Fruit fly (Drosophila melanogaster) whole organism, embryonic: ENCODE data around the gene Ilk.
A peak's percentile ranks its signal among the peaks of the same experiment; 100 is the strongest.

Experiments
- Adf1 ChIP-seq: fragments of 200-800 bp; sonication (Bioruptor generic); IDR thresholded peaks from 2 replicates; pipeline ENCODE4 v1.3.6; 2022; ENCODE audit warnings: missing biosample characterization, missing genetic modification characterization
- Bgb ChIP-seq: fragments of 200-800 bp; sonication (Bioruptor generic); IDR thresholded peaks from 2 replicates; pipeline ENCODE4 v1.3.6; 2022; ENCODE audit warnings: missing biosample characterization, missing genetic modification characterization; ENCODE audit not compliant: partially characterized antibody
- CG10267 ChIP-seq: fragments of 200-800 bp; sonication (Bioruptor generic); optimal IDR thresholded peaks from 2 replicates; lab custom pipeline; 2018; ENCODE audit warnings: missing biosample characterization, mild to moderate bottlenecking, missing genetic modification characterization, moderate library complexity
- CG10959 ChIP-seq: fragments of 200-800 bp; sonication (Bioruptor generic); IDR thresholded peaks from 2 replicates; pipeline ENCODE4 v1.3.6; 2022; ENCODE audit warnings: missing biosample characterization, missing genetic modification characterization
- CG12219 ChIP-seq: fragments of 200-800 bp; sonication (Bioruptor generic); optimal IDR thresholded peaks from 3 replicates; lab custom pipeline; 2018; ENCODE audit warnings: missing biosample characterization, mild to moderate bottlenecking, missing genetic modification characterization
- CG12659 ChIP-seq: fragments of 200-800 bp; sonication (Bioruptor generic); optimal IDR thresholded peaks from 3 replicates; lab custom pipeline; 2017; ENCODE audit warnings: mild to moderate bottlenecking, missing biosample characterization, missing genetic modification reagents, missing genetic modification characterization
- CG13775 ChIP-seq: fragments of 200-800 bp; sonication (Bioruptor generic); optimal IDR thresholded peaks from 3 replicates; lab custom pipeline; 2017; ENCODE audit warnings: missing biosample characterization, mild to moderate bottlenecking, missing genetic modification characterization
- CG14441 ChIP-seq: fragments of 200-800 bp; sonication (Bioruptor generic); IDR thresholded peaks from 2 replicates; pipeline ENCODE4 v1.3.6; 2022; ENCODE audit warnings: missing biosample characterization, missing genetic modification characterization
- CG15514 ChIP-seq: fragments of 200-800 bp; sonication (Bioruptor generic); optimal IDR thresholded peaks from 3 replicates; lab custom pipeline; 2017; ENCODE audit warnings: missing biosample characterization, missing genetic modification characterization, mild to moderate bottlenecking, moderate library complexity, missing genetic modification reagents
- CG17186 ChIP-seq: fragments of 200-800 bp; sonication (Bioruptor generic); optimal IDR thresholded peaks from 3 replicates; lab custom pipeline; 2017; ENCODE audit warnings: missing biosample characterization, missing genetic modification reagents, missing genetic modification characterization
- CG17829 ChIP-seq: fragments of 200-800 bp; optimal IDR thresholded peaks from 2 replicates; lab custom pipeline; 2019; ENCODE audit warnings: missing biosample characterization, mild to moderate bottlenecking, missing genetic modification characterization, moderate library complexity
- CG1832 ChIP-seq: fragments of 200-800 bp; sonication (Bioruptor generic); optimal IDR thresholded peaks from 2 replicates; lab custom pipeline; 2017; ENCODE audit warnings: missing biosample characterization, mild to moderate bottlenecking, missing genetic modification characterization, inconsistent platforms
- CG2712 ChIP-seq: fragments of 200-800 bp; optimal IDR thresholded peaks from 3 replicates; lab custom pipeline; 2019; ENCODE audit warnings: missing biosample characterization, mild to moderate bottlenecking, missing genetic modification characterization, moderate library complexity
- CG3281 ChIP-seq: fragments of 200-800 bp; sonication (Bioruptor generic); optimal IDR thresholded peaks from 3 replicates; lab custom pipeline; 2017; ENCODE audit warnings: missing biosample characterization, mild to moderate bottlenecking, missing genetic modification characterization
- CG3407 ChIP-seq: fragments of 200-800 bp; sonication (Bioruptor generic); optimal IDR thresholded peaks from 2 replicates; lab custom pipeline; 2018; ENCODE audit warnings: missing biosample characterization, mild to moderate bottlenecking, missing genetic modification characterization
- CG4617 ChIP-seq: fragments of 200-800 bp; sonication (Bioruptor generic); optimal IDR thresholded peaks from 3 replicates; lab custom pipeline; 2016; ENCODE audit warnings: missing biosample characterization, missing genetic modification characterization, borderline replicate concordance
- CG6791 ChIP-seq: fragments of 200-800 bp; sonication (Bioruptor generic); IDR thresholded peaks from 3 replicates; pipeline ENCODE4 v1.3.6; 2022; ENCODE audit warnings: missing biosample characterization, missing genetic modification characterization; ENCODE audit not compliant: partially characterized antibody
- CG7271 ChIP-seq: fragments of 200-800 bp; sonication (Bioruptor generic); optimal IDR thresholded peaks from 2 replicates; lab custom pipeline; 2018; ENCODE audit warnings: missing biosample characterization, mild to moderate bottlenecking, missing genetic modification characterization, moderate library complexity
- CG8281 ChIP-seq: fragments of 200-800 bp; sonication (Bioruptor generic); optimal IDR thresholded peaks from 2 replicates; lab custom pipeline; 2018; ENCODE audit warnings: missing biosample characterization, mild to moderate bottlenecking, missing genetic modification characterization, moderate library complexity
- CHES-1-like ChIP-seq: fragments of 200-800 bp; sonication (Bioruptor generic); optimal IDR thresholded peaks from 2 replicates; lab custom pipeline; 2016; ENCODE audit warnings: missing biosample characterization, missing genetic modification characterization
- CTCF ChIP-seq: fragments of 200-800 bp; sonication (Bioruptor generic); optimal IDR thresholded peaks from 2 replicates; lab custom pipeline; 2017; ENCODE audit warnings: missing biosample characterization, mild to moderate bottlenecking, missing genetic modification characterization, moderate library complexity
- Dll ChIP-seq: fragments of 200-800 bp; sonication (Bioruptor generic); IDR thresholded peaks from 4 replicates; pipeline ENCODE4 v1.3.6; 2022; ENCODE audit warnings: missing biosample characterization, missing genetic modification characterization; ENCODE audit not compliant: partially characterized antibody
- E2f2 ChIP-seq: fragments of 200-800 bp; sonication (Bioruptor generic); IDR thresholded peaks from 2 replicates; pipeline ENCODE4 v1.3.6; 2022; ENCODE audit warnings: missing biosample characterization, missing genetic modification characterization
- Gsc ChIP-seq: fragments of 200-800 bp; sonication (Bioruptor generic); IDR thresholded peaks from 2 replicates; pipeline ENCODE4 v1.3.6; 2022; ENCODE audit warnings: missing biosample characterization, missing genetic modification characterization
- Neu2 ChIP-seq: fragments of 200-800 bp; sonication (Bioruptor generic); optimal IDR thresholded peaks from 3 replicates; lab custom pipeline; 2016; ENCODE audit warnings: missing biosample characterization, missing genetic modification characterization, borderline replicate concordance
- Opbp ChIP-seq: fragments of 200-800 bp; sonication (Bioruptor generic); IDR thresholded peaks from 3 replicates; pipeline ENCODE4 v1.3.6; 2022; ENCODE audit warnings: missing biosample characterization, missing genetic modification characterization; ENCODE audit not compliant: partially characterized antibody
- Sin3A ChIP-seq: fragments of >200 bp; optimal IDR thresholded peaks from 2 replicates; lab custom pipeline; 2018
- ato ChIP-seq: fragments of 200-800 bp; sonication (Bioruptor generic); IDR thresholded peaks from 2 replicates; pipeline ENCODE4 v1.3.6; 2022; ENCODE audit warnings: missing biosample characterization, missing genetic modification characterization; ENCODE audit not compliant: partially characterized antibody
- ci ChIP-seq: fragments of 200-800 bp; sonication (Bioruptor generic); IDR thresholded peaks from 3 replicates; pipeline ENCODE4 v1.3.6; 2022; ENCODE audit warnings: missing biosample characterization, missing genetic modification characterization
- crp ChIP-seq, 2 experiments: fragments of 200-800 bp; sonication (Bioruptor generic); optimal IDR thresholded peaks; 2 replicates in 1 of 2; 3 replicates in 1 of 2; lab custom pipeline; 2017; ENCODE audit warnings: missing biosample characterization in 2 of 2, missing genetic modification characterization in 2 of 2, mild to moderate bottlenecking in 1 of 2, moderate library complexity in 1 of 2
- dm ChIP-seq: fragments of 200-800 bp; sonication (Bioruptor generic); optimal IDR thresholded peaks from 3 replicates; lab custom pipeline; 2016; ENCODE audit warnings: missing biosample characterization, missing genetic modification characterization
- dmrt11E ChIP-seq: fragments of 200-800 bp; sonication (Bioruptor generic); optimal IDR thresholded peaks from 3 replicates; lab custom pipeline; 2018; ENCODE audit warnings: missing biosample characterization, mild to moderate bottlenecking, missing genetic modification characterization, moderate library complexity
- ems ChIP-seq: fragments of 200-800 bp; sonication (Bioruptor generic); optimal IDR thresholded peaks from 3 replicates; lab custom pipeline; 2016; ENCODE audit warnings: missing biosample characterization, missing genetic modification characterization
- fd96Cb ChIP-seq: fragments of 200-800 bp; sonication (Bioruptor generic); optimal IDR thresholded peaks from 2 replicates; lab custom pipeline; 2018; ENCODE audit warnings: missing biosample characterization, mild to moderate bottlenecking, missing genetic modification characterization, moderate library complexity
- gfzf ChIP-seq: fragments of 200-800 bp; sonication (Bioruptor generic); optimal IDR thresholded peaks from 2 replicates; lab custom pipeline; 2016; ENCODE audit warnings: missing biosample characterization, mild to moderate bottlenecking, missing genetic modification characterization, moderate library complexity
- grau ChIP-seq: fragments of 200-800 bp; optimal IDR thresholded peaks from 3 replicates; lab custom pipeline; 2019; ENCODE audit warnings: missing biosample characterization, mild to moderate bottlenecking, missing genetic modification characterization, moderate library complexity
- lab ChIP-seq: fragments of 200-800 bp; sonication (Bioruptor generic); optimal IDR thresholded peaks from 3 replicates; lab custom pipeline; 2017; ENCODE audit warnings: missing biosample characterization, missing genetic modification characterization, mild to moderate bottlenecking, moderate library complexity, missing genetic modification reagents
- mirr ChIP-seq: fragments of 200-800 bp; sonication (Bioruptor generic); optimal IDR thresholded peaks from 3 replicates; lab custom pipeline; 2018; ENCODE audit warnings: missing biosample characterization, mild to moderate bottlenecking, missing genetic modification characterization
- pho ChIP-seq: fragments of 200-800 bp; sonication (Bioruptor generic); optimal IDR thresholded peaks from 2 replicates; lab custom pipeline; 2016; ENCODE audit warnings: missing biosample characterization, missing genetic modification characterization
- pzg ChIP-seq: fragments of 200-800 bp; sonication (Bioruptor generic); optimal IDR thresholded peaks from 3 replicates; lab custom pipeline; 2018; ENCODE audit warnings: missing biosample characterization, mild to moderate bottlenecking, missing genetic modification characterization, moderate library complexity
- rib ChIP-seq: fragments of 200-800 bp; sonication (Bioruptor generic); IDR thresholded peaks from 2 replicates; pipeline ENCODE4 v1.3.6; 2022; ENCODE audit warnings: missing biosample characterization, missing genetic modification characterization
- row ChIP-seq: fragments of 200-800 bp; sonication (Bioruptor generic); IDR thresholded peaks from 3 replicates; pipeline ENCODE4 v1.3.6; 2022; ENCODE audit warnings: missing biosample characterization, missing genetic modification characterization
- sd ChIP-seq: fragments of 200-800 bp; sonication (Bioruptor generic); optimal IDR thresholded peaks from 3 replicates; lab custom pipeline; 2018; ENCODE audit warnings: missing biosample characterization, mild to moderate bottlenecking, missing genetic modification characterization, moderate library complexity
- sna ChIP-seq: fragments of 200-800 bp; sonication (Bioruptor generic); IDR thresholded peaks from 2 replicates; pipeline ENCODE4 v1.3.6; 2022; ENCODE audit warnings: missing biosample characterization, missing genetic modification characterization; ENCODE audit not compliant: partially characterized antibody
- tll ChIP-seq, 2 experiments: fragments of 200-800 bp in 1 of 2; fragments of >200 bp in 1 of 2; sonication (Bioruptor generic) in 1 of 2; optimal IDR thresholded peaks; 2 replicates each; lab custom pipeline; 2017 to 2019; ENCODE audit warnings: missing biosample characterization in 2 of 2, missing genetic modification characterization in 2 of 2, mild to moderate bottlenecking in 1 of 2, moderate library complexity in 1 of 2
- unpg ChIP-seq: fragments of 200-800 bp; sonication (Bioruptor generic); optimal IDR thresholded peaks from 3 replicates; lab custom pipeline; 2018; ENCODE audit warnings: missing biosample characterization, mild to moderate bottlenecking, missing genetic modification characterization, moderate library complexity
- zen ChIP-seq: fragments of 200-800 bp; sonication (Bioruptor generic); optimal IDR thresholded peaks from 3 replicates; lab custom pipeline; 2018; ENCODE audit warnings: missing biosample characterization, mild to moderate bottlenecking, missing genetic modification characterization, moderate library complexity
- zfh1 ChIP-seq: fragments of 200-800 bp; sonication (Bioruptor generic); IDR thresholded peaks from 3 replicates; pipeline ENCODE4 v1.3.6; 2022; ENCODE audit warnings: missing biosample characterization, missing genetic modification characterization

Gene Ilk

dm6 chr3L:21175531-21176271 lies 41.0 kb upstream of the Ilk start (continued):
- TF ChIP-seq CG12219 (GFP tag; lab: Kevin White, UChicago): no peak
- TF ChIP-seq row: no peak; the same call in 2 of the 3 replicates
- peak; percentile 35; the same call in 1 of the 2 replicates for TF ChIP-seq Adf1 (GFP tag; lab: Robert Waterston, UW)
- no peak for TF ChIP-seq CG3407 (GFP tag; lab: Kevin White, UChicago)
- TF ChIP-seq CG17829 (tag; lab: Kevin White, UChicago): peak; percentile 33
- TF ChIP-seq gfzf: peak; percentile 93
- 0 out of 3 replicates have a peak, but pooled peaks have one; percentile 50 for TF ChIP-seq ci (GFP tag; lab: Robert Waterston, UW)
- no peak for TF ChIP-seq CG14441
- TF ChIP-seq CG8281 (tag; lab: Kevin White, UChicago): no peak
- TF ChIP-seq CG13775 (GFP tag; lab: Kevin White, UChicago): no peak
- TF ChIP-seq pzg: peak; percentile 93
- TF ChIP-seq dmrt11E (tag; lab: Kevin White, UChicago): no peak
- no peak for TF ChIP-seq ato (GFP tag; lab: Robert Waterston, UW)
- peak; percentile 76 for TF ChIP-seq CG12659 (GFP tag; lab: Kevin White, UChicago)
- TF ChIP-seq CG6791 (GFP tag; lab: Robert Waterston, UW): no peak
- TF ChIP-seq CG10267 (tag; lab: Kevin White, UChicago): peak; percentile 60
- TF ChIP-seq zfh1: no peak
- peak; percentile 61; the same call in 2 of the 4 replicates for TF ChIP-seq Dll
- TF ChIP-seq CHES-1-like (GFP tag; lab: Kevin White, UChicago): peak; percentile 24
- TF ChIP-seq CG10959 (GFP tag; lab: Robert Waterston, UW): no peak
- 0 out of 2 replicates have a peak, but pooled peaks have one; percentile 4 for TF ChIP-seq Bgb (GFP tag; lab: Robert Waterston, UW)
- TF ChIP-seq lab (GFP tag; lab: Kevin White, UChicago): no peak
- TF ChIP-seq crp (GFP tag; optimal IDR thresholded peaks at IDR 0.05; lab: Kevin White, UChicago): peak in 1 of 2 experiments; percentile 18
- TF ChIP-seq fd96Cb (tag; lab: Kevin White, UChicago): no peak
- peak; percentile 85 for TF ChIP-seq sd
- peak; percentile 68 for TF ChIP-seq CG7271
- no peak for TF ChIP-seq Gsc (GFP tag; lab: Robert Waterston, UW)
- TF ChIP-seq CG1832: peak; percentile 88
- TF ChIP-seq E2f2 (GFP tag; lab: Robert Waterston, UW): peak; percentile 60
- no peak for TF ChIP-seq dm (GFP tag; lab: Kevin White, UChicago)
- peak; percentile 95 for TF ChIP-seq Sin3A (lab: Kevin White, UChicago)
- TF ChIP-seq grau (tag; lab: Kevin White, UChicago): peak; percentile 12
- TF ChIP-seq CG4617 (GFP tag; lab: Kevin White, UChicago): peak; percentile 82
- TF ChIP-seq Neu2: no peak
- no peak for TF ChIP-seq CG3281
- TF ChIP-seq sna (GFP tag; lab: Robert Waterston, UW): 0 out of 2 replicates have a peak, but pooled peaks have one; percentile 33
- TF ChIP-seq ems (GFP tag; lab: Kevin White, UChicago): peak; percentile 21
- TF ChIP-seq mirr (GFP tag; lab: Kevin White, UChicago): no peak
- peak; percentile 54 for TF ChIP-seq CG15514 (GFP tag; lab: Kevin White, UChicago)
- TF ChIP-seq CG17186 (GFP tag; lab: Kevin White, UChicago): peak; percentile 69
- no peak for TF ChIP-seq zen
- peak in 1 of 2 experiments; percentile 33 for TF ChIP-seq tll (GFP tag; optimal IDR thresholded peaks at IDR 0.05; lab: Kevin White, UChicago)
- TF ChIP-seq CTCF (GFP tag; lab: Kevin White, UChicago): peak; percentile 28
- peak; percentile 67; the same call in 1 of the 2 replicates for TF ChIP-seq rib
- TF ChIP-seq pho (GFP tag; lab: Kevin White, UChicago): no peak
- TF ChIP-seq Opbp (GFP tag; lab: Robert Waterston, UW): peak; percentile 22; the same call in 1 of the 3 replicates
- no peak for TF ChIP-seq unpg
- TF ChIP-seq CG2712: peak; percentile 56
